Worm (Caenorhabditis elegans) whole organism, L1 larva: ENCODE data around the gene C09G12.5.
A peak's percentile ranks its signal among the peaks of the same experiment; 100 is the strongest.

Experiments used
- C04F5.9 ChIP-seq: sonication (generic microtip); optimal IDR thresholded peaks from 2 replicates; lab custom pipeline; 2016; ENCODE audit warnings: missing genetic modification characterization, missing compliant biosample characterization
- C16A3.4 ChIP-seq: fragments of 150-350 bp; optimal IDR thresholded peaks from 2 replicates; lab custom pipeline; 2014; ENCODE audit warnings: missing biosample characterization, missing genetic modification characterization
- aly-2 ChIP-seq: fragments of 150-350 bp; optimal IDR thresholded peaks from 2 replicates; lab custom pipeline; 2014; ENCODE audit warnings: missing biosample characterization, missing genetic modification characterization
- blmp-1 ChIP-seq: fragments of 150-350 bp; optimal IDR thresholded peaks from 2 replicates; lab custom pipeline; 2014; ENCODE audit warnings: missing biosample characterization, missing genetic modification characterization
- ceh-82 ChIP-seq, 3 experiments: fragments of 150-350 bp in 1 of 3; sonication (generic microtip) in 2 of 3; optimal IDR thresholded peaks; 2 replicates each; lab custom pipeline; 2014 to 2017; ENCODE audit warnings: missing biosample characterization in 3 of 3, missing genetic modification characterization in 3 of 3
- ceh-88 ChIP-seq: fragments of 200-800 bp; sonication (Bioruptor generic); IDR thresholded peaks from 2 replicates; pipeline ENCODE4 v1.3.6; 2022; ENCODE audit warnings: missing genetic modification characterization, missing compliant biosample characterization
- dpl-1 ChIP-seq, 3 experiments: fragments of 150-350 bp in 2 of 3; sonication (generic microtip) in 1 of 3; optimal IDR thresholded peaks; 2 replicates each; lab custom pipeline; 2014 to 2017; ENCODE audit warnings: missing biosample characterization in 3 of 3, missing genetic modification characterization in 3 of 3, missing genetic modification reagents in 3 of 3
- dsc-1 ChIP-seq: sonication (generic microtip); optimal IDR thresholded peaks from 2 replicates; lab custom pipeline; 2016; ENCODE audit warnings: mild to moderate bottlenecking, missing genetic modification characterization, missing compliant biosample characterization
- efl-1 ChIP-seq, 4 experiments: fragments of 150-350 bp; optimal IDR thresholded peaks in 3 of 4; peaks in 1 of 4; 1 replicate in 1 of 4; 2 replicates in 3 of 4; lab custom pipeline; 2014; ENCODE audit warnings: missing biosample characterization in 2 of 4, missing genetic modification characterization in 2 of 4, missing genetic modification reagents in 2 of 4
- elt-2 ChIP-seq: sonication (generic microtip); optimal IDR thresholded peaks from 2 replicates; lab custom pipeline; 2016; ENCODE audit warnings: missing genetic modification characterization, mild to moderate bottlenecking, inconsistent platforms, missing compliant biosample characterization, missing genetic modification reagents
- elt-3 ChIP-seq, 6 experiments: fragments of 150-350 bp in 1 of 6; sonication (generic microtip); optimal IDR thresholded peaks; 2 replicates each; lab custom pipeline; 2017 to 2018; ENCODE audit warnings: missing biosample characterization in 6 of 6, missing genetic modification characterization in 6 of 6, inconsistent platforms in 1 of 6
- fkh-10 ChIP-seq: sonication (generic microtip); optimal IDR thresholded peaks from 2 replicates; lab custom pipeline; 2017; ENCODE audit warnings: missing biosample characterization, missing genetic modification reagents, missing genetic modification characterization
- fkh-8 ChIP-seq: sonication (generic microtip); optimal IDR thresholded peaks from 2 replicates; lab custom pipeline; 2016; ENCODE audit warnings: mild to moderate bottlenecking, missing genetic modification characterization, missing compliant biosample characterization
- fos-1 ChIP-seq: fragments of 150-350 bp; optimal IDR thresholded peaks from 2 replicates; lab custom pipeline; 2014; ENCODE audit warnings: missing biosample characterization, missing genetic modification characterization
- grh-1 ChIP-seq: fragments of 200-800 bp; sonication (Bioruptor generic); IDR thresholded peaks from 2 replicates; pipeline ENCODE4 v1.3.6; 2022; ENCODE audit warnings: missing genetic modification reagents, missing genetic modification characterization, missing compliant biosample characterization
- isw-1 ChIP-seq: fragments of 200-800 bp; sonication (Bioruptor generic); IDR thresholded peaks from 2 replicates; pipeline ENCODE4 v1.3.6; 2022; ENCODE audit warnings: missing genetic modification characterization, missing compliant biosample characterization
- jun-1 ChIP-seq: fragments of 150-350 bp; optimal IDR thresholded peaks from 2 replicates; lab custom pipeline; 2014; ENCODE audit warnings: missing biosample characterization, missing genetic modification reagents, missing genetic modification characterization
- lin-13 ChIP-seq: fragments of 150-350 bp; optimal IDR thresholded peaks from 2 replicates; lab custom pipeline; 2014; ENCODE audit warnings: missing biosample characterization, missing genetic modification reagents, missing genetic modification characterization
- lin-15B ChIP-seq: fragments of 150-350 bp; sonication (generic microtip); optimal IDR thresholded peaks from 3 replicates; lab custom pipeline; 2014; ENCODE audit warnings: missing biosample characterization, missing genetic modification characterization
- lir-3 ChIP-seq: sonication (generic microtip); optimal IDR thresholded peaks from 2 replicates; lab custom pipeline; 2016; ENCODE audit warnings: mild to moderate bottlenecking, missing genetic modification characterization, moderate library complexity, missing compliant biosample characterization; ENCODE audit not compliant: poor library complexity
- lsy-2 ChIP-seq, 2 experiments: fragments of 150-350 bp; optimal IDR thresholded peaks; 2 replicates each; lab custom pipeline; 2014; ENCODE audit warnings: missing biosample characterization in 2 of 2, missing genetic modification characterization in 2 of 2
- mdl-1 ChIP-seq, 2 experiments: fragments of 150-350 bp; optimal IDR thresholded peaks; 2 replicates each; lab custom pipeline; 2014 to 2017; ENCODE audit warnings: missing biosample characterization in 2 of 2, missing genetic modification characterization in 2 of 2, inconsistent platforms in 1 of 2
- mef-2 ChIP-seq: fragments of 150-350 bp; optimal IDR thresholded peaks from 2 replicates; lab custom pipeline; 2014; ENCODE audit warnings: missing biosample characterization, missing genetic modification characterization
- nhr-11 ChIP-seq: fragments of 150-350 bp; optimal IDR thresholded peaks from 2 replicates; lab custom pipeline; 2014; ENCODE audit warnings: missing biosample characterization, missing genetic modification characterization
- nhr-19 ChIP-seq: fragments of 200-800 bp; sonication (Bioruptor generic); conservative IDR thresholded peaks from 2 replicates; pipeline ENCODE4 v1.3.6; 2022; ENCODE audit warnings: missing genetic modification characterization, missing compliant biosample characterization
- nhr-47 ChIP-seq: sonication (generic microtip); optimal IDR thresholded peaks from 2 replicates; lab custom pipeline; 2016; ENCODE audit warnings: mild to moderate bottlenecking, missing genetic modification characterization, moderate library complexity, missing compliant biosample characterization
- nhr-76 ChIP-seq: sonication (generic microtip); optimal IDR thresholded peaks from 2 replicates; lab custom pipeline; 2017; ENCODE audit warnings: missing biosample characterization, missing genetic modification characterization
- nhr-77 ChIP-seq: fragments of 150-350 bp; optimal IDR thresholded peaks from 2 replicates; lab custom pipeline; 2014; ENCODE audit warnings: missing biosample characterization, missing genetic modification characterization
- nhr-90 ChIP-seq: sonication (generic microtip); optimal IDR thresholded peaks from 2 replicates; lab custom pipeline; 2016; ENCODE audit warnings: mild to moderate bottlenecking, missing genetic modification characterization, missing compliant biosample characterization; ENCODE audit not compliant: poor library complexity
- pag-3 ChIP-seq: sonication (generic microtip); optimal IDR thresholded peaks from 2 replicates; lab custom pipeline; 2017; ENCODE audit warnings: missing genetic modification characterization, mild to moderate bottlenecking, missing compliant biosample characterization, antibody characterized with exemption, borderline replicate concordance; ENCODE audit not compliant: insufficient read depth
- pax-3 ChIP-seq: fragments of 200-800 bp; sonication (Bioruptor generic); optimal IDR thresholded peaks from 2 replicates; lab custom pipeline; 2018; ENCODE audit warnings: mild to moderate bottlenecking, missing genetic modification characterization, moderate library complexity, missing compliant biosample characterization
- pqm-1 ChIP-seq: sonication (generic microtip); optimal IDR thresholded peaks from 3 replicates; lab custom pipeline; 2017; ENCODE audit warnings: missing biosample characterization, missing genetic modification characterization
- skn-1 ChIP-seq: fragments of 150-350 bp; optimal IDR thresholded peaks from 2 replicates; lab custom pipeline; 2014; ENCODE audit warnings: missing biosample characterization, missing genetic modification characterization
- snpc-4 ChIP-seq: fragments of 150-350 bp; optimal IDR thresholded peaks from 2 replicates; lab custom pipeline; 2014; ENCODE audit warnings: missing biosample characterization, missing genetic modification characterization
- snu-23 ChIP-seq: sonication (generic microtip); optimal IDR thresholded peaks from 2 replicates; lab custom pipeline; 2016; ENCODE audit warnings: missing genetic modification characterization, missing compliant biosample characterization
- sptf-1 ChIP-seq: fragments of 150-350 bp; optimal IDR thresholded peaks from 2 replicates; lab custom pipeline; 2014; ENCODE audit warnings: missing biosample characterization, missing genetic modification characterization
- sup-37 ChIP-seq: fragments of 200-800 bp; sonication (Bioruptor generic); optimal IDR thresholded peaks from 2 replicates; lab custom pipeline; 2018; ENCODE audit warnings: mild to moderate bottlenecking, missing genetic modification characterization, missing compliant biosample characterization
- swsn-7 ChIP-seq: sonication (generic microtip); optimal IDR thresholded peaks from 2 replicates; lab custom pipeline; 2016; ENCODE audit warnings: missing genetic modification characterization, missing compliant biosample characterization
- unc-30 ChIP-seq: sonication (generic microtip); optimal IDR thresholded peaks from 2 replicates; lab custom pipeline; 2017; ENCODE audit warnings: missing biosample characterization, missing genetic modification characterization
- unc-86 ChIP-seq: sonication (generic microtip); optimal IDR thresholded peaks from 2 replicates; lab custom pipeline; 2016; ENCODE audit warnings: missing genetic modification characterization, missing compliant biosample characterization
- vab-15 ChIP-seq: sonication (generic microtip); optimal IDR thresholded peaks from 2 replicates; lab custom pipeline; 2017; ENCODE audit warnings: missing genotype, mild to moderate bottlenecking, missing genetic modification characterization, missing compliant biosample characterization
- xbp-1 ChIP-seq: sonication (generic microtip); optimal IDR thresholded peaks from 2 replicates; lab custom pipeline; 2016; ENCODE audit warnings: missing genetic modification characterization, missing compliant biosample characterization
- zip-4 ChIP-seq: fragments of 200-800 bp; sonication (Bioruptor generic); optimal IDR thresholded peaks from 2 replicates; lab custom pipeline; 2018; ENCODE audit warnings: mild to moderate bottlenecking, missing genetic modification characterization, moderate library complexity, missing compliant biosample characterization

Gene C09G12.5

DNA sequence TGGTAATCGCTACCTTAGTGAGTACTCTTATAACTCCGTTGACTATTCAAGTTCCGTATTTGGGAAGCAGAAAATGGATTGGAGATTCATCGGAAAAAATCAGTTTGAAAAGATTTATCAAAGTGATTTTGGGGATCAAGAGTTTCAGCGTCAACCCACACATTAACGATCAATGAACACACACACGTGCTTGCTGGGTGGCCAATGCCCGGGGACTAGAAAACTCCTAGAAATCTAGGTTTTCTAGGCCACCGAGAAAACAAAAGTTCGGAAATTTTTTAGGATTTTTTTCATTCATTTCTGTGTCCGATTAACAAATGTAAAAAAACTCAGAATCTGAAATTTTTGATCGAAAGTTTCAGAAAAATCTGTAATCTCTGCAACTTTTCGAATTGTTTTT, 26.8 kb downstream of the C09G12.5 start:
- TF ChIP-seq nhr-19 (GFP tag; lab: Robert Waterston, UW) (0 out of 2 replicates have a peak, but pooled peaks have one; percentile 20), efl-1 (optimal IDR thresholded peaks at IDR 0.05; lab: Kevin White, UChicago) (peak in 1 of 2 experiments; percentile 11), efl-1 (GFP tag; optimal IDR thresholded peaks at IDR 0.05 in 1 of 2; lab: Kevin White, UChicago) (peak in 1 of 2 experiments; percentile 61), C04F5.9 (tag; lab: Kevin White, UChicago) (no peak)
- TF ChIP-seq, all 84 proteins: peak for 2

DNA sequence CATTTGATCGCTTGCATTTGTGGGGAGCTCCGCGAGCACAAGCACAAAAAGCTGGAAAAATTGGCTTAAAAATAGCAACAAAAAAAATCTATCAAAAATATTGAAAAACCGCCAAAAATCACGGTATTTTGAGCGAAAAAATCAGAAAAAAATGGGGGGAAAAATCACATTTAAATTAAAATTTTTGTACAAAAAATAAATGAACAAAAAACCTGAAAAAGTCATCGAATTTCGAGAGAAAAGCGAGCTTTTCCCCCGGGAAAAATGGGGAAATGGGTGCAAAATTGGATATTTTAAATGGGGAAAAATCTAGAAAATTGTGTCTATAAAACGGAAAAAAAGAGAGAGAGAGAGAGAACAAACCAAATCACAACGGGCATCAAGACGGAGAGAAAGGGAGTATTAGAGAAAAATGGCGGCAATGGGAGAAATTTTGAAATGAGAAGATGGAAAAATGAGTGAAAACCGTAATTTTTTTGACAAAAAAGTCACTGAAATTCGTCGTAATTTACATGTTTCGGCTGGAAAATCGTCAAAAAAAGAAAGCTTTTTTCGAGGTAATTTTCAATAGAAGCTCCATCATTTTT, 30.4 kb downstream of the C09G12.5 start, which contains the start of gene ced-10:
TSS of gene ced-10 (minus strand) at position 51 of the 587 bp plus-strand sequence.
- TF ChIP-seq efl-1 (optimal IDR thresholded peaks at IDR 0.05; lab: Kevin White, UChicago), result peak in 1 of 2 experiments; percentile 3
- TF ChIP-seq efl-1 (GFP tag; optimal IDR thresholded peaks at IDR 0.05 in 1 of 2; lab: Kevin White, UChicago), result peak; percentile 21 to 93
- peak in 2 of 3 experiments; percentile 1 to 10 for TF ChIP-seq dpl-1 (GFP tag; optimal IDR thresholded peaks at IDR 0.05; lab: Kevin White, UChicago)
- no peak for TF ChIP-seq ceh-88 (GFP tag; lab: Robert Waterston, UW)

DNA sequence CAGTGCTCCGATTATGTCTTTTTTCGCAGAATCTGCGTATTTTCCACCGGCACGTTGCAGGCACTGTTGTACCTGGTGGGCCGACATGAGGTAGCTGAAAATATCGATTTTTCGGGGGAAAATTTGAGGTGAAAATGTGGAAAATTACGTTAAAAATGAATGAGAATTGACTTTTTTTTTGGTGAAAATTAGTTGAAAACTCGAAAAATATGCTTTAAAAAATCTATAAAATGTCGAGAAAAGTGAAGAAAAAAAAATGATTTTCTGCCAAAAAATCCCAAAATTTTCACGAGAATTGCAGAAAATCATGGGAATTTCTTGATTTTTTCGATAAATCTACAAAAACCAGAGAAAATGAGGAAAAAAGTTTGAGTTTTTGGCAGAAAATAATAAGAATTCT, 35.3 kb downstream of the C09G12.5 start, which contains the start of gene tsg-101:
TSS of gene tsg-101 (minus strand) at position 101 of the 400 bp plus-strand sequence.
- TF ChIP-seq skn-1 (tag; lab: Kevin White, UChicago) (no peak), pax-3 (tag; lab: Kevin White, UChicago) (no peak), nhr-76 (tag; lab: Kevin White, UChicago) (no peak), nhr-90 (no peak), elt-3 (tag; optimal IDR thresholded peaks at IDR 0.05; lab: Kevin White, UChicago) (no peak), aly-2 (no peak), mef-2 (tag; lab: Kevin White, UChicago) (no peak), lir-3 (tag; lab: Kevin White, UChicago) (no peak), unc-30 (tag; lab: Kevin White, UChicago) (no peak), isw-1 (no peak), elt-2 (no peak), fkh-10 (no peak)
- TF ChIP-seq, all 84 proteins: peak for 0

DNA sequence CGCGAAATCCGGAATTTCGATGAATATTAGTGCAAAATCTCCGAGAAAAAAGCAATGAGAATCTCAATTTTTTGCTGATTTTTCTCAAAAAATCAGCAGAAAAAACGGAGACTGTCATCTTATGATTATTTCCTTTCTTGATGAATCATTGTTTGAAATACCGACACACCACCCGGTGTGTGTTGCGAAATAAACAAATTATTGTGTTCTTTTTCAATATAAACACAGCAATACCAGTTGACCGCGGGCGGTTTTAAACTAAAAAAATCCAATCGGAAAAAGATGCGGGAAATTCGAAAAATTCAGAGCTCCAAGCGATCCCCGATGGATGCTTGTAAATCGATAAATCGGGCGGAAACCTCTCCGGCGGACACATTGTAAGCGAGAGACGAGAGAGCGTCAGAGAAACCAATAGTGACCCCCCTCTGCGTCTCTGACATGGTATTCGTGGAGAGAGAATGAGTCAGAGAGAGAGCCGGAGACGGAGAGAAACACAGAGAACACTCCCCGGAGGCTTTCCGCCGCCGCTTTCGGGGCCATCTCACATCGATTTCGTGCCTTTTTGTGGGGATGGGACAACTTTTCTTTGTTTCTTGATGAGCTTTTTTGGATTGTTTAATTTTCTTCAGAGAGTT, 36.4 kb downstream of the C09G12.5 start:
- TF ChIP-seq efl-1 (optimal IDR thresholded peaks at IDR 0.05; lab: Kevin White, UChicago) (peak; percentile 61 to 71), efl-1 (GFP tag; optimal IDR thresholded peaks at IDR 0.05 in 1 of 2; lab: Kevin White, UChicago) (peak; percentile 49 to 96), C16A3.4 (tag; lab: Kevin White, UChicago) (peak; percentile 24), sptf-1 (tag; lab: Kevin White, UChicago) (no peak), dsc-1 (tag; lab: Kevin White, UChicago) (peak; percentile 40), pag-3 (tag; lab: Kevin White, UChicago) (no peak), lin-15B (tag; lab: Kevin White, UChicago) (no peak), ceh-82 (tag; optimal IDR thresholded peaks at IDR 0.05; lab: Kevin White, UChicago) (peak; percentile 58 to 83 (median 59)), fkh-8 (peak; percentile 37), pqm-1 (no peak), zip-4 (GFP tag; lab: Kevin White, UChicago) (peak; percentile 50), lin-13 (GFP tag; lab: Kevin White, UChicago) (peak; percentile 14), fkh-10 (no peak), nhr-47 (tag; lab: Kevin White, UChicago) (peak; percentile 55), unc-86 (tag; lab: Kevin White, UChicago) (peak; percentile 25), vab-15 (tag; lab: Kevin White, UChicago) (no peak), jun-1 (tag; lab: Kevin White, UChicago) (peak; percentile 58), snu-23 (GFP tag; lab: Kevin White, UChicago) (peak; percentile 72), lsy-2 (tag; optimal IDR thresholded peaks at IDR 0.05; lab: Kevin White, UChicago) (peak; percentile 34 to 70), fos-1 (tag; lab: Kevin White, UChicago) (peak; percentile 40), swsn-7 (tag; lab: Kevin White, UChicago) (peak; percentile 63), nhr-11 (tag; lab: Kevin White, UChicago) (no peak), xbp-1 (tag; lab: Kevin White, UChicago) (peak; percentile 28), blmp-1 (tag; lab: Kevin White, UChicago) (peak; percentile 41), grh-1 (GFP tag; lab: Robert Waterston, UW) (no peak), sup-37 (GFP tag; lab: Kevin White, UChicago) (no peak), snpc-4 (tag; lab: Kevin White, UChicago) (no peak), pax-3 (tag; lab: Kevin White, UChicago) (no peak), elt-3 (tag; optimal IDR thresholded peaks at IDR 0.05; lab: Kevin White, UChicago) (no peak), mdl-1 (tag; optimal IDR thresholded peaks at IDR 0.05; lab: Kevin White, UChicago) (peak in 1 of 2 experiments; percentile 4), nhr-77 (tag; lab: Kevin White, UChicago) (peak; percentile 35)
